Fruit fly (Drosophila melanogaster) whole organism, wandering third instar larva: ENCODE results near the gene Cp19.

Experiments
- Abd-B ChIP-seq: fragments of >200 bp; optimal IDR thresholded peaks from 2 replicates; lab custom pipeline; 2017; ENCODE audit warnings: missing biosample characterization, missing genetic modification characterization
- CG32264 ChIP-seq: fragments of 200-800 bp; sonication (Bioruptor generic); optimal IDR thresholded peaks from 2 replicates; lab custom pipeline; 2016; ENCODE audit warnings: missing biosample characterization, missing genetic modification characterization
- CG9705 ChIP-seq: fragments of 200-800 bp; sonication (Bioruptor generic); optimal IDR thresholded peaks from 2 replicates; lab custom pipeline; 2018; ENCODE audit warnings: missing biosample characterization, mild to moderate bottlenecking, missing genetic modification characterization
- CrebA ChIP-seq: fragments of 200-800 bp; sonication (Bioruptor generic); optimal IDR thresholded peaks from 2 replicates; lab custom pipeline; 2016; ENCODE audit warnings: missing biosample characterization, mild to moderate bottlenecking, missing genetic modification characterization, borderline replicate concordance
- Dfd ChIP-seq: fragments of >200 bp; optimal IDR thresholded peaks from 2 replicates; lab custom pipeline; 2017; ENCODE audit warnings: missing biosample characterization, missing genetic modification characterization
- Dif ChIP-seq: fragments of 200-275, 200-300 bp; sonication (Bioruptor generic); optimal IDR thresholded peaks from 2 replicates; lab custom pipeline; 2018; ENCODE audit warnings: missing biosample characterization, missing genetic modification characterization; ENCODE audit not compliant: partially characterized antibody
- GATAd ChIP-seq: sonication (Bioruptor generic); optimal IDR thresholded peaks from 2 replicates; lab custom pipeline; 2016; ENCODE audit warnings: missing biosample characterization, missing genetic modification characterization
- HLH106 ChIP-seq: fragments of 200-800 bp; optimal IDR thresholded peaks from 3 replicates; lab custom pipeline; 2019; ENCODE audit warnings: missing biosample characterization, mild to moderate bottlenecking, missing genetic modification characterization, moderate library complexity
- Hnf4 ChIP-seq: fragments of 200-800 bp; sonication (Bioruptor generic); optimal IDR thresholded peaks from 2 replicates; lab custom pipeline; 2016; ENCODE audit warnings: missing biosample characterization, mild to moderate bottlenecking, missing genetic modification characterization
- Hr78 ChIP-seq: fragments of >200 bp; optimal IDR thresholded peaks from 2 replicates; lab custom pipeline; 2017; ENCODE audit warnings: missing biosample characterization, missing genetic modification characterization
- Hr83 ChIP-seq: fragments of 200-300 bp; sonication (Bioruptor generic); optimal IDR thresholded peaks from 2 replicates; lab custom pipeline; 2016; ENCODE audit warnings: missing biosample characterization, mild to moderate bottlenecking, missing genetic modification characterization, moderate library complexity; ENCODE audit not compliant: poor library complexity, severe bottlenecking
- Jra ChIP-seq: sonication (Bioruptor generic); optimal IDR thresholded peaks from 2 replicates; lab custom pipeline; 2016; ENCODE audit warnings: missing biosample characterization, missing genetic modification characterization
- Mio ChIP-seq: sonication (Bioruptor generic); optimal IDR thresholded peaks from 2 replicates; lab custom pipeline; 2016; ENCODE audit warnings: missing biosample characterization, missing genetic modification characterization
- Myc ChIP-seq: fragments of >200 bp; optimal IDR thresholded peaks from 2 replicates; lab custom pipeline; 2017
- N ChIP-seq: fragments of >200 bp; optimal IDR thresholded peaks from 2 replicates; lab custom pipeline; 2018; ENCODE audit warnings: missing biosample characterization, missing external identifiers, missing genetic modification characterization
- OdsH ChIP-seq: fragments of 200-800 bp; sonication (Bioruptor generic); optimal IDR thresholded peaks from 2 replicates; lab custom pipeline; 2016; ENCODE audit warnings: missing biosample characterization, mild to moderate bottlenecking, missing genetic modification characterization
- Rel ChIP-seq, 2 experiments: fragments of 200-800 bp; sonication (Bioruptor generic) in 1 of 2; optimal IDR thresholded peaks; 2 replicates in 1 of 2; 3 replicates in 1 of 2; lab custom pipeline; 2016 to 2019; ENCODE audit warnings: mild to moderate bottlenecking in 2 of 2, missing biosample characterization in 2 of 2, missing genetic modification characterization in 2 of 2, moderate library complexity in 1 of 2
- Sp1 ChIP-seq: fragments of 200-800 bp; sonication (Bioruptor generic); optimal IDR thresholded peaks from 3 replicates; lab custom pipeline; 2019; ENCODE audit warnings: missing biosample characterization, mild to moderate bottlenecking, missing genetic modification characterization, moderate library complexity
- Vsx2 ChIP-seq: fragments of 200-300, 225-300 bp; sonication (Bioruptor generic); optimal IDR thresholded peaks from 2 replicates; lab custom pipeline; 2018; ENCODE audit warnings: missing biosample characterization, missing genetic modification characterization; ENCODE audit not compliant: partially characterized antibody
- br ChIP-seq: fragments of 200-800 bp; sonication (Bioruptor generic); optimal IDR thresholded peaks from 2 replicates; lab custom pipeline; 2016; ENCODE audit warnings: missing biosample characterization, missing genetic modification characterization
- brk ChIP-seq: fragments of 200-800 bp; sonication (Bioruptor generic); optimal IDR thresholded peaks from 2 replicates; lab custom pipeline; 2016; ENCODE audit warnings: missing biosample characterization, mild to moderate bottlenecking, missing genetic modification characterization
- dl ChIP-seq, 2 experiments: fragments of 175-275, 200-275 bp in 1 of 2; fragments of 200-275 bp in 1 of 2; sonication (Bioruptor generic); optimal IDR thresholded peaks; lab custom pipeline; 2018; ENCODE audit warnings: mild to moderate bottlenecking in 2 of 2, missing biosample characterization in 2 of 2, missing genetic modification characterization in 2 of 2, moderate library complexity in 2 of 2; ENCODE audit not compliant: partially characterized antibody in 2 of 2, insufficient read depth in 1 of 2
- dmrt93B ChIP-seq: fragments of 200-800 bp; sonication (Bioruptor generic); optimal IDR thresholded peaks from 2 replicates; lab custom pipeline; 2018; ENCODE audit warnings: missing biosample characterization, mild to moderate bottlenecking, missing genetic modification characterization
- dsf ChIP-seq: sonication (Bioruptor generic); optimal IDR thresholded peaks from 2 replicates; lab custom pipeline; 2016; ENCODE audit warnings: missing biosample characterization, missing genetic modification characterization, borderline replicate concordance
- ey ChIP-seq: fragments of 200-800 bp; sonication (Bioruptor generic); optimal IDR thresholded peaks from 2 replicates; lab custom pipeline; 2016; ENCODE audit warnings: missing biosample characterization, missing genetic modification characterization
- foxo ChIP-seq, 2 experiments: fragments of 200-800 bp; sonication (Bioruptor generic); optimal IDR thresholded peaks; 2 replicates in 1 of 2; 3 replicates in 1 of 2; lab custom pipeline; 2016 to 2017; ENCODE audit warnings: missing biosample characterization in 2 of 2, missing genetic modification characterization in 2 of 2
- fru ChIP-seq: fragments of 200-800 bp; sonication (Bioruptor generic); optimal IDR thresholded peaks from 3 replicates; lab custom pipeline; 2016; ENCODE audit warnings: missing biosample characterization, mild to moderate bottlenecking, missing genetic modification characterization
- h ChIP-seq: fragments of 200-800 bp; sonication (Bioruptor generic); optimal IDR thresholded peaks from 3 replicates; lab custom pipeline; 2016; ENCODE audit warnings: missing biosample characterization, mild to moderate bottlenecking, missing genetic modification characterization
- jim ChIP-seq: fragments of 175-275, 200-325 bp; sonication (Bioruptor generic); optimal IDR thresholded peaks from 2 replicates; lab custom pipeline; 2016; ENCODE audit warnings: missing biosample characterization, mild to moderate bottlenecking, missing genetic modification characterization
- lola ChIP-seq: fragments of >200 bp; optimal IDR thresholded peaks from 2 replicates; lab custom pipeline; 2017; ENCODE audit warnings: missing biosample characterization, missing genetic modification characterization
- pan ChIP-seq: fragments of >200 bp; optimal IDR thresholded peaks from 2 replicates; lab custom pipeline; 2017
- psq ChIP-seq: fragments of 200-800 bp; sonication (Bioruptor generic); optimal IDR thresholded peaks from 3 replicates; lab custom pipeline; 2017; ENCODE audit warnings: missing biosample characterization, mild to moderate bottlenecking, missing genetic modification characterization, moderate library complexity
- rgr ChIP-seq: fragments of 200-800 bp; sonication (Bioruptor generic); optimal IDR thresholded peaks from 3 replicates; lab custom pipeline; 2016; ENCODE audit warnings: missing biosample characterization, mild to moderate bottlenecking, missing genetic modification characterization
- sage ChIP-seq: fragments of 200-800 bp; sonication (Bioruptor generic); optimal IDR thresholded peaks from 2 replicates; lab custom pipeline; 2016; ENCODE audit warnings: missing biosample characterization, mild to moderate bottlenecking, missing genetic modification characterization
- sv ChIP-seq: fragments of 200-800 bp; sonication (Bioruptor generic); optimal IDR thresholded peaks from 3 replicates; lab custom pipeline; 2016; ENCODE audit warnings: missing biosample characterization, missing genetic modification characterization
- tai ChIP-seq: sonication (Bioruptor generic); optimal IDR thresholded peaks from 2 replicates; lab custom pipeline; 2016; ENCODE audit warnings: missing biosample characterization, missing genetic modification characterization
- usp ChIP-seq: fragments of >200 bp; optimal IDR thresholded peaks from 2 replicates; lab custom pipeline; 2017; ENCODE audit warnings: missing biosample characterization, missing genetic modification characterization
- woc ChIP-seq: sonication (Bioruptor generic); optimal IDR thresholded peaks from 2 replicates; lab custom pipeline; 2016; ENCODE audit warnings: missing biosample characterization, mild to moderate bottlenecking, missing genetic modification characterization

Gene Cp19

dm6 chr3L:8719990-8720559, 9.6 kb upstream of the Cp19 start, which contains the start of gene SrpRbeta:
SrpRbeta (minus strand) TSS chr3L:8720225.
- peak; percentile 27 for TF ChIP-seq Sp1 (GFP tag; lab: Kevin White, UChicago)
- peak; percentile 41 for TF ChIP-seq Hr83 (GFP tag; lab: Kevin White, UChicago)
- TF ChIP-seq Rel (GFP tag; optimal IDR thresholded peaks at IDR 0.05; lab: Kevin White, UChicago) = no peak
- peak; percentile 24 for TF ChIP-seq Rel (tag; optimal IDR thresholded peaks at IDR 0.05; lab: Kevin White, UChicago)
- peak; percentile 27 for TF ChIP-seq ey (GFP tag; lab: Kevin White, UChicago)
- no peak for TF ChIP-seq Mio (GFP tag; lab: Kevin White, UChicago)
- no peak for TF ChIP-seq CrebA (GFP tag; lab: Kevin White, UChicago)
- peak; percentile 79 for TF ChIP-seq Hnf4 (GFP tag; lab: Kevin White, UChicago)
- TF ChIP-seq Jra (GFP tag; lab: Kevin White, UChicago) = peak; percentile 7
- peak; percentile 60 for TF ChIP-seq br (GFP tag; lab: Kevin White, UChicago)
- peak; percentile 59 for TF ChIP-seq h (GFP tag; lab: Kevin White, UChicago)
- peak; percentile 40 for TF ChIP-seq OdsH (GFP tag; lab: Kevin White, UChicago)
- peak; percentile 19 for TF ChIP-seq HLH106 (tag; lab: Kevin White, UChicago)
- TF ChIP-seq fru (GFP tag; lab: Kevin White, UChicago) = peak; percentile 14
- peak; percentile 73 for TF ChIP-seq rgr (GFP tag; lab: Kevin White, UChicago)
- TF ChIP-seq foxo (GFP tag; optimal IDR thresholded peaks at IDR 0.05; lab: Kevin White, UChicago) = peak in 1 of 2 experiments; percentile 45
- no peak for TF ChIP-seq CG32264 (GFP tag; lab: Kevin White, UChicago)
- no peak for TF ChIP-seq Abd-B (GFP tag; lab: Kevin White, UChicago)
- TF ChIP-seq Dif (GFP tag; lab: Kevin White, UChicago) = no peak
- TF ChIP-seq usp = no peak
- peak; percentile 6 for TF ChIP-seq CG9705
- TF ChIP-seq dmrt93B = no peak
- no peak for TF ChIP-seq jim (GFP tag; lab: Kevin White, UChicago)
- no peak for TF ChIP-seq woc (GFP tag; lab: Kevin White, UChicago)
- no peak for TF ChIP-seq dsf (GFP tag; lab: Kevin White, UChicago)
- peak; percentile 44 for TF ChIP-seq psq (GFP tag; lab: Kevin White, UChicago)

dm6 chr3L:8721145-8721544, 8.5 kb upstream of the Cp19 start, which contains the start of the genes CG32022 and CG6511:
CG32022 (minus strand) TSS chr3L:8721272.
CG6511 (plus strand) TSS chr3L:8721324.
- TF ChIP-seq CrebA (GFP tag; lab: Kevin White, UChicago) = peak; percentile 83
- peak; percentile 98 for TF ChIP-seq CG9705
- no peak for TF ChIP-seq lola (GFP tag; lab: Kevin White, UChicago)
- TF ChIP-seq br (GFP tag; lab: Kevin White, UChicago) = peak; percentile 98
- TF ChIP-seq sv (GFP tag; lab: Kevin White, UChicago) = peak; percentile 97
- peak; percentile 92 for TF ChIP-seq CG32264 (GFP tag; lab: Kevin White, UChicago)
- no peak for TF ChIP-seq usp
- peak; percentile 98 for TF ChIP-seq Sp1 (GFP tag; lab: Kevin White, UChicago)
- TF ChIP-seq Hr78 = no peak
- TF ChIP-seq psq (GFP tag; lab: Kevin White, UChicago) = peak; percentile 95
- TF ChIP-seq brk (GFP tag; lab: Kevin White, UChicago) = no peak
- no peak for TF ChIP-seq Dfd (GFP tag; lab: Kevin White, UChicago)
- peak; percentile 95 for TF ChIP-seq woc (GFP tag; lab: Kevin White, UChicago)
- TF ChIP-seq N (GFP tag; lab: Kevin White, UChicago) = no peak
- TF ChIP-seq dmrt93B = peak; percentile 99
- TF ChIP-seq pan (lab: Kevin White, UChicago) = no peak
- TF ChIP-seq sage (GFP tag; lab: Kevin White, UChicago) = peak; percentile 89
- peak; percentile 97 for TF ChIP-seq Jra (GFP tag; lab: Kevin White, UChicago)
- peak; percentile 98 for TF ChIP-seq ey (GFP tag; lab: Kevin White, UChicago)
- peak; percentile 98 for TF ChIP-seq fru (GFP tag; lab: Kevin White, UChicago)
- no peak for TF ChIP-seq Hr83 (GFP tag; lab: Kevin White, UChicago)
- TF ChIP-seq dsf (GFP tag; lab: Kevin White, UChicago) = peak; percentile 92
- no peak for TF ChIP-seq Dif (GFP tag; lab: Kevin White, UChicago)
- TF ChIP-seq Vsx2 (GFP tag; lab: Kevin White, UChicago) = no peak
- TF ChIP-seq h (GFP tag; lab: Kevin White, UChicago) = peak; percentile 98
- TF ChIP-seq OdsH (GFP tag; lab: Kevin White, UChicago) = peak; percentile 97
- TF ChIP-seq dl (GFP tag; optimal IDR thresholded peaks at IDR 0.05; lab: Kevin White, UChicago; ENCODE audit: insufficient read depth in 1 of 2, partially characterized antibody in 2 of 2) = no peak
- peak; percentile 85 for TF ChIP-seq Mio (GFP tag; lab: Kevin White, UChicago)
- TF ChIP-seq Abd-B (GFP tag; lab: Kevin White, UChicago) = no peak
- TF ChIP-seq rgr (GFP tag; lab: Kevin White, UChicago) = peak; percentile 98
- no peak for TF ChIP-seq tai (GFP tag; lab: Kevin White, UChicago)
- TF ChIP-seq Rel (GFP tag; optimal IDR thresholded peaks at IDR 0.05; lab: Kevin White, UChicago) = peak; percentile 59
- peak; percentile 87 for TF ChIP-seq Rel (tag; optimal IDR thresholded peaks at IDR 0.05; lab: Kevin White, UChicago)
- TF ChIP-seq foxo (GFP tag; optimal IDR thresholded peaks at IDR 0.05; lab: Kevin White, UChicago) = peak; percentile 79 to 99
- TF ChIP-seq HLH106 (tag; lab: Kevin White, UChicago) = peak; percentile 99
- peak; percentile 59 for TF ChIP-seq Myc (lab: Kevin White, UChicago)
- no peak for TF ChIP-seq jim (GFP tag; lab: Kevin White, UChicago)
- peak; percentile 90 for TF ChIP-seq GATAd (GFP tag; lab: Kevin White, UChicago)
- peak; percentile 97 for TF ChIP-seq Hnf4 (GFP tag; lab: Kevin White, UChicago)
